Worm (Caenorhabditis elegans): Measurements from ENCODE around the gene Y94H6A.3.
A peak's percentile ranks its signal among the peaks of the same experiment; 100 is the strongest.

Gene Y94H6A.3

DNA sequence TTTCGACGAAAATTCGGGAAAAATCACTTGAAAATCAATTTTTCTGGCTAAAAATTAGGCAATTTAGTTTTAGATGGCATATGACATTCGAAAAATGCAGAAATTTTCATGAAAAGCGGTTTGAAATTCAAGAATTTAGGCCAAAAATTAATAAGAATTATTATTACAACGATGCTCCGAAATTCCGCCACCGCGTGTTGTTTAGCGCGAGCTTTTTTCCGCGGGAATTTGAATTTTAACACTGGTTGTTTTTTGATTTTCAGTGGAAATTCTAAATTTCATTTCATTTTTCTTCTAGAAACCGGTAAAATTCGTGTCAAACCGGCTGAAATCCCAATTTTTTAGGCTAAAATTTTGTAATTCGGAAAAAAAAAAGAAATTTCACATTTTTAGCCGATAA is 5.6 kb upstream of the Y94H6A.3 start (continued):
- no peak for TF ChIP-seq C34B4.2 (tag; optimal IDR thresholded peaks at IDR 0.05)

DNA sequence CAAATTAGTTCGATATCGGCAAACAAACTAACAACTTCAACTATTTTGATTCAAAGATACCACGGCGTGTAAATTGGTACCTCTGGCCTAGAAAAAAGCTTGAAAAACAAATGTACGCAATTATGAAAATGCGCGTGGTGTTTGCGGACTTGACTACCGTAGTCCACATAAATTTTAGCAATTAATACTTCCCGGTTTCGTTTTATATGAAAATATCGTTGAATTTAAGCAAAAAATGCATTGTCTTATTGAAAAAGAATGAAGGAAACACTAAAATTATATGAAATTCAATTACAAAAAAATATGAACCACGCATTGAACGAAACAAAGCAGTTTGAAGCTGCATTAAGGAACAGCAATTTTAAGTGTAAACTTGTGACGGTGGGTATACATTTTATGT is 1.4 kb upstream of the Y94H6A.3 start, which contains the start of gene gpx-4:
TSS of gene gpx-4 (minus strand) at position 101 of the 400 bp plus-strand sequence.
- peak in 1 of 2 experiments; percentile 10 for TF ChIP-seq lsy-2 (tag; optimal IDR thresholded peaks at IDR 0.05)

DNA sequence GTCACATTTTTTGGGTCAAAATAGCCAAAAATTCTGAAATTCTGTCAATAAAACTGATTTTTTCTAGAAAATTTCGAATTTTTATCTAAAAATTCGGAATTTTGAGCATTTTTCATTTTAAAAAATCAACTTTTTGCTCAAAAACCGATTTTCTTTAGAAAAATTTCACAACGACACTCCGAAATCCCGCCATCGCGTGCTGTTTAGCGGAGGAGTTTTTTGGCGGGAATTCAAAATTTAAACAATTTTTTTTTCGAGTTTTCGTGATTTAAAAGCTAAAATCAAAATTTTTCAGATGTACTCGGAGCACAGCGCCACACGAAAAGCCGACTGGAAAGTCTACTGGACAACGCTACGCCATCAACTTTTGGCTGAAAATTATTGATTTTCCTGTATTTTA is 1.4 kb downstream of the Y94H6A.3 start:
- TF ChIP-seq lin-13 (GFP tag; optimal IDR thresholded peaks at IDR 0.05) (no peak), irx-1 (tag; optimal IDR thresholded peaks at IDR 0.05) (no peak), lin-35 (GFP tag; optimal IDR thresholded peaks at IDR 0.05) (peak; percentile 39 to 40), pax-3 (tag; optimal IDR thresholded peaks at IDR 0.05) (no peak), mab-9 (GFP tag; IDR thresholded peaks at IDR 0.05) (no peak), dpl-1 (GFP tag; optimal IDR thresholded peaks at IDR 0.05) (peak; percentile 23 to 69 (median 36)), unc-62 (GFP tag; optimal IDR thresholded peaks at IDR 0.05) (no peak), efl-1 (optimal IDR thresholded peaks at IDR 0.05) (peak; percentile 64 to 85), efl-1 (GFP tag; optimal IDR thresholded peaks at IDR 0.05 in 1 of 2) (peak; percentile 74 to 95)

DNA sequence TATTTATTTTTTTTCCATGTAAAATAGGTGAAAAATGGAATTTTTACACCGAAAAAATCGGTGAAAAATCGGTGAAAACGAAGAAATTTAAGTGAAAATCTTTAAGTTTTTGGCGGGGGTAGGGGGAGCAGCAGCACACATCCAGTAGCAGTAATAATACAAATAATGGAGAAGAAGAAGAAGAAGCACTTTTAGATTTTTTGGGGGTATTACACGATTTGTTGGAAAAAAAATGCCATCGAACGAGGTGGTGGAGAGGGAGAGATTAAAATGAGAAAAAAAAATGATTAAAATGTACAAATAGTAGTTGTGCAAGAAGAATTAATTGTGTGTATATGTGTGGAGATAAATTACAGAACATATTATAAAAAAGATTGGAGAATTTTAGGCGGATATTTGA is 1.8 kb downstream of the Y94H6A.3 start:
- TF ChIP-seq fkh-8 (tag; optimal IDR thresholded peaks at IDR 0.05): no peak
- TF ChIP-seq efl-1 (optimal IDR thresholded peaks at IDR 0.05): no peak
- TF ChIP-seq efl-1 (GFP tag; optimal IDR thresholded peaks at IDR 0.05 in 1 of 2): peak in 1 of 2 experiments; percentile 38

DNA sequence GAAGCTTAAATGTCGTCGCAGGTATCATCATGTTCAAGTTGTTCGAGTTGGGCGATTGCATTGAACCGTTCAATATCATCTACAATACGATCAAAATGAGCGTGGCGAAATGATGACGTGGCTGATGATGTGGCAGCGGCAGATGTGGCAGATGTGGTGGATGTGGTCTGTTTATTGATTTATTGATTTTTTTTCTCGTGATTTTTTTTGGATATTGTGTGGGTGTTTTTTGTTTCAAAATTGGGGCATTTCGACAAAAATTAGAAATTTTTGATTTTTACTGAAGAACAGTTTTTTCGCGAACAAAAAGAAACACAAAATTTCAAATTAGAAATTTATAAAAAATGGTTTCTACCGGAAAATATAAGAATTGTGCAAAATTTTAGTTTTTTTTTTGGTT is 4.0 kb downstream of the Y94H6A.3 start:
- TF ChIP-seq tbx-2 (tag; optimal IDR thresholded peaks at IDR 0.05) (no peak), hpl-2 (GFP tag; optimal IDR thresholded peaks at IDR 0.05) (no peak), unc-130 (tag; optimal IDR thresholded peaks at IDR 0.05) (no peak), nhr-28 (tag; optimal IDR thresholded peaks at IDR 0.05) (no peak), lin-14 (GFP tag; optimal IDR thresholded peaks at IDR 0.05) (no peak), irx-1 (tag; optimal IDR thresholded peaks at IDR 0.05) (no peak), fkh-10 (GFP tag; optimal IDR thresholded peaks at IDR 0.05) (no peak), lin-35 (GFP tag; optimal IDR thresholded peaks at IDR 0.05) (no peak), pag-3 (tag; optimal IDR thresholded peaks at IDR 0.05; ENCODE audit: borderline replicate concordance, insufficient read depth) (no peak), isw-1 (GFP tag; IDR thresholded peaks at IDR 0.05) (no peak), efl-1 (optimal IDR thresholded peaks at IDR 0.05) (no peak), efl-1 (GFP tag; optimal IDR thresholded peaks at IDR 0.05 in 1 of 2) (no peak), egl-13 (tag; optimal IDR thresholded peaks at IDR 0.05) (no peak), grh-1 (GFP tag; IDR thresholded peaks at IDR 0.05) (no peak), ztf-11 (tag; optimal IDR thresholded peaks at IDR 0.05) (no peak), lsy-2 (tag; optimal IDR thresholded peaks at IDR 0.05) (no peak), fkh-4 (tag; optimal IDR thresholded peaks at IDR 0.05; ENCODE audit: borderline replicate concordance) (no peak), C16A3.4 (tag; optimal IDR thresholded peaks at IDR 0.05) (no peak), mdl-1 (tag; optimal IDR thresholded peaks at IDR 0.05) (no peak), swsn-7 (tag; optimal IDR thresholded peaks at IDR 0.05) (no peak)

DNA sequence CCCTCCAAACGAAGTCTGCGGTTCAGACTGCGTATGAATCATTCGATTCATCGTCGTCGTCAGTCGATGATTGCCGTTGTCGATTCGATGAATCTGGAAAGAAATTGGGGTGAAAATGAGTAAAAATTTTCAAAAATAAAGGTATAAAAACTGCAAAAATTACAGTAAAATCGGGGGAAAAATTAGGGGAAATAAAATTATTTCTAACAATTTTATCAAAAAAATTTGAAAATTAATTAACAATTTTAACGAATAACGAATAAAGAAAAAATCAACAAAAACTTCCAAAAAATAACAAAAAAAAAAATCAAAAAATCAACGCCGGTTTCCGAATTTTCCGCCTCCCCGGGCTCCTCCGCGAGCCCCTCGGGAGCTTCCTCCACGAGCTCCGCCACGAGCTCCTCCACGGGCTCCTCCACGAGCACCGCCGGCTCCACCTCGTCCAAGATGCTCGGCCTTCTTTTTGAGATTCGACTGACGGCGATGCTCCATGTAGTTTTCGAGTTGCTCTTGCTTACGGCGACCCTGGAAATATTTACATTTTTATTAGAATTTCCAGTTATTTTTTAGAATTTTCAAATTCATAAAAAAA is 12.5 kb downstream of the Y94H6A.3 start, which contains the start of gene egrh-3:
TSS of gene egrh-3 (minus strand) at position 51 of the 592 bp plus-strand sequence.
- no peak for TF ChIP-seq nhr-76 (tag; optimal IDR thresholded peaks at IDR 0.05)
- TF ChIP-seq ceh-8 (GFP tag; optimal IDR thresholded peaks at IDR 0.05): peak; percentile 75
- no peak for TF ChIP-seq unc-30 (tag; optimal IDR thresholded peaks at IDR 0.05)
- TF ChIP-seq fkh-10 (GFP tag; optimal IDR thresholded peaks at IDR 0.05): no peak
- TF ChIP-seq nhr-237 (tag; optimal IDR thresholded peaks at IDR 0.05): no peak
- TF ChIP-seq hpl-2 (GFP tag; optimal IDR thresholded peaks at IDR 0.05): no peak
